Fruit fly (Drosophila melanogaster) Kc167 (cell line): ENCODE results near the gene Snr1.

Source experiments
- Myc ChIP-seq: fragments of >200 bp; optimal IDR thresholded peaks from 2 replicates; lab custom pipeline; 2017; ENCODE audit warnings: missing external identifiers
- Sin3A ChIP-seq: fragments of >200 bp; optimal IDR thresholded peaks from 2 replicates; lab custom pipeline; 2018; ENCODE audit warnings: missing external identifiers
- h ChIP-seq: fragments of >200 bp; optimal IDR thresholded peaks from 3 replicates; lab custom pipeline; 2018; ENCODE audit warnings: missing external identifiers
- insv ChIP-seq: fragments of >200 bp; optimal IDR thresholded peaks from 3 replicates; lab custom pipeline; 2018; ENCODE audit warnings: missing external identifiers
- psq ChIP-seq: fragments of >200 bp; optimal IDR thresholded peaks from 2 replicates; lab custom pipeline; 2017; ENCODE audit warnings: missing external identifiers

DNA sequence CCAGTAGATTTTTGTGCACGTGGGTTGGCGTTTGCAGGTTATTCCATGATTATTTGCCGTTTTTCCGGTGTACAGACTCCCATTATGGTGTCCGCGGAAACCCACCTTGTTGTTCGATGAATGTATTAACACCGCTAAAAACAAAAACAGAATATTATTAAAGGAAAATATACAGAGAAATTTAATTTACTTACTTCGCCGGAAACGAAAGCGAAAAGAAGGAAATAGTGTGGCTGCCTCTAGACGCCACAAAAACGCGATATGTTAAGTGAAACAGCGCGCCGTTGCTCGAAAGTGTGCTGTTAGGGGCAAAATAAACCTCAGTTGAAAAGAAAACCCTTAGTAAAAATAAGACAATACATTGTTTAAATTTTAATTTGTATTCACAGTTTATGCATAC is 3.9 kb upstream of the Snr1 start, which contains the start of gene RpL35A:
- TF ChIP-seq Sin3A (lab: Kevin White, UChicago) (no peak), Myc (lab: Kevin White, UChicago) (no peak), psq (lab: Kevin White, UChicago) (no peak), insv (lab: Kevin White, UChicago) (no peak), h (lab: Kevin White, UChicago) (no peak)
